ENCODE assay signal across 4 fruit fly cellular contexts in genomic region chr3R:14695665-14696064, dm6.
TF ChIP-seq lines count a peak whose summit lies in the region.

No protein-coding gene starts in this region.

- no peak for TF ChIP-seq CTCF in whole organism, embryonic (GFP tag; optimal IDR thresholded peaks at IDR 0.05; lab: Kevin White, UChicago)

TF ChIP-seq in whole organism, adult, 20 proteins besides CTCF, POLR2A, EP300 and RAD21:
- TF ChIP-seq Mnt (GFP tag; optimal IDR thresholded peaks at IDR 0.05; lab: Kevin White, UChicago) (no peak), CG14711 (tag; optimal IDR thresholded peaks at IDR 0.05; lab: Kevin White, UChicago) (no peak), CG1620 (GFP tag; optimal IDR thresholded peaks at IDR 0.05; lab: Kevin White, UChicago) (no peak), CG7101 (tag; optimal IDR thresholded peaks at IDR 0.05; lab: Kevin White, UChicago) (no peak), kay (GFP tag; lab: Kevin White, UChicago; ENCODE audit: borderline replicate concordance) (peak; percentile 68), pad (GFP tag; optimal IDR thresholded peaks at IDR 0.05; lab: Kevin White, UChicago) (no peak), tj (GFP tag; optimal IDR thresholded peaks at IDR 0.05; lab: Kevin White, UChicago) (no peak), toe (GFP tag; optimal IDR thresholded peaks at IDR 0.05; lab: Kevin White, UChicago) (no peak)

TF ChIP-seq in whole organism, embryonic, 481 proteins besides CTCF, POLR2A, EP300 and RAD21:
- TF ChIP-seq gfzf (GFP tag; optimal IDR thresholded peaks at IDR 0.05; lab: Kevin White, UChicago) (no peak), Pdp1 (GFP tag; optimal IDR thresholded peaks at IDR 0.05; lab: Kevin White, UChicago) (peak in 1 of 2 experiments; percentile 12), Optix (GFP tag; IDR thresholded peaks at IDR 0.05; lab: Robert Waterston, UW) (no peak), CG31441 (GFP tag; IDR thresholded peaks at IDR 0.05; lab: Robert Waterston, UW) (0 out of 2 replicates have a peak, but pooled peaks have one; percentile 4), twi (tag; optimal IDR thresholded peaks at IDR 0.05; lab: Kevin White, UChicago) (no peak), sens (GFP tag; lab: Kevin White, UChicago) (peak; percentile 14), exex (tag; optimal IDR thresholded peaks at IDR 0.05; lab: Kevin White, UChicago) (peak; percentile 62), chm (GFP tag; IDR thresholded peaks at IDR 0.05; lab: Robert Waterston, UW) (peak; percentile 7; the same call in 1 of the 2 replicates), cwo (GFP tag; optimal IDR thresholded peaks at IDR 0.05; lab: Kevin White, UChicago) (no peak), CG9437 (GFP tag; optimal IDR thresholded peaks at IDR 0.05; lab: Kevin White, UChicago) (peak; percentile 3), CG10431 (GFP tag; optimal IDR thresholded peaks at IDR 0.05; lab: Kevin White, UChicago) (no peak), CG8290 (GFP tag; optimal IDR thresholded peaks at IDR 0.05; lab: Kevin White, UChicago) (no peak), CG8290 (tag; optimal IDR thresholded peaks at IDR 0.05; lab: Kevin White, UChicago) (peak in 1 of 2 experiments; percentile 22), mirr (GFP tag; optimal IDR thresholded peaks at IDR 0.05; lab: Kevin White, UChicago) (peak; percentile 61)

TF ChIP-seq in whole organism, prepupa, 60 proteins besides CTCF, POLR2A, EP300 and RAD21:
- no peak for TF ChIP-seq CG10631 (GFP tag; optimal IDR thresholded peaks at IDR 0.05; lab: Kevin White, UChicago)
- TF ChIP-seq Gug (GFP tag; IDR thresholded peaks at IDR 0.05; lab: Robert Waterston, UW): no peak
- TF ChIP-seq salr (GFP tag; optimal IDR thresholded peaks at IDR 0.05; lab: Kevin White, UChicago): no peak
- no peak for TF ChIP-seq CG11294 (GFP tag; IDR thresholded peaks at IDR 0.05; lab: Robert Waterston, UW)
- peak; percentile 30 for TF ChIP-seq CG32006 (GFP tag; optimal IDR thresholded peaks at IDR 0.05; lab: Kevin White, UChicago)
- TF ChIP-seq CG8319 (GFP tag; optimal IDR thresholded peaks at IDR 0.05; lab: Kevin White, UChicago): no peak
- no peak for TF ChIP-seq CG11902 (GFP tag; optimal IDR thresholded peaks at IDR 0.05; lab: Kevin White, UChicago)
- peak; percentile 10 for TF ChIP-seq Hr4 (GFP tag; optimal IDR thresholded peaks at IDR 0.05; lab: Kevin White, UChicago)
- TF ChIP-seq OdsH (GFP tag; optimal IDR thresholded peaks at IDR 0.05; lab: Kevin White, UChicago): no peak
- TF ChIP-seq Blimp-1 (GFP tag; optimal IDR thresholded peaks at IDR 0.05; lab: Kevin White, UChicago): no peak
- no peak for TF ChIP-seq CG8119 (GFP tag; IDR thresholded peaks at IDR 0.05; lab: Robert Waterston, UW)
- TF ChIP-seq CG4318 (GFP tag; optimal IDR thresholded peaks at IDR 0.05; lab: Kevin White, UChicago): no peak
- TF ChIP-seq achi (GFP tag; optimal IDR thresholded peaks at IDR 0.05; lab: Kevin White, UChicago): peak; percentile 12
- TF ChIP-seq Eip93F (GFP tag; optimal IDR thresholded peaks at IDR 0.05; lab: Kevin White, UChicago): no peak
- TF ChIP-seq CG6854 (GFP tag; optimal IDR thresholded peaks at IDR 0.05; lab: Kevin White, UChicago): no peak
- no peak for TF ChIP-seq CG11762 (GFP tag; optimal IDR thresholded peaks at IDR 0.05; lab: Kevin White, UChicago; ENCODE audit: insufficient read depth)
- no peak for TF ChIP-seq pdm3 (GFP tag; optimal IDR thresholded peaks at IDR 0.05; lab: Kevin White, UChicago)
- no peak for TF ChIP-seq fd85E (GFP tag; optimal IDR thresholded peaks at IDR 0.05; lab: Kevin White, UChicago)
- TF ChIP-seq Lpt (GFP tag; optimal IDR thresholded peaks at IDR 0.05; lab: Kevin White, UChicago): no peak
- no peak for TF ChIP-seq CG8632 (GFP tag; optimal IDR thresholded peaks at IDR 0.05; lab: Kevin White, UChicago)
- TF ChIP-seq Eip78C (GFP tag; lab: Kevin White, UChicago): peak; percentile 50
- TF ChIP-seq CG31627 (GFP tag; optimal IDR thresholded peaks at IDR 0.05; lab: Kevin White, UChicago): no peak

TF ChIP-seq in whole organism, pupa, 21 proteins besides CTCF, POLR2A, EP300 and RAD21:
- TF ChIP-seq CG13204 (GFP tag; optimal IDR thresholded peaks at IDR 0.05; lab: Kevin White, UChicago) (no peak), CG17806 (tag; optimal IDR thresholded peaks at IDR 0.05; lab: Kevin White, UChicago) (no peak), CG14655 (GFP tag; optimal IDR thresholded peaks at IDR 0.05; lab: Kevin White, UChicago) (peak; percentile 27), Snoo (tag; optimal IDR thresholded peaks at IDR 0.05; lab: Kevin White, UChicago) (no peak), CG10348 (GFP tag; IDR thresholded peaks at IDR 0.05; lab: Robert Waterston, UW) (no peak), gl (tag; optimal IDR thresholded peaks at IDR 0.05; lab: Kevin White, UChicago) (no peak), CG32121 (GFP tag; IDR thresholded peaks at IDR 0.05; lab: Robert Waterston, UW) (no peak)
